Worm (Caenorhabditis elegans): ENCODE measurements around the gene C28H8.7.

The C28H8.7 gene

ce11 chrIII:5853240-5853639 lies 33.6 kb downstream of the C28H8.7 start, which contains the start of gene ddx-23 (continued):
- no peak for TF ChIP-seq mdt-29 (GFP tag; IDR thresholded peaks at IDR 0.05)
- TF ChIP-seq lin-1 (GFP tag; IDR thresholded peaks at IDR 0.05): no peak
- TF ChIP-seq egl-27 (tag; optimal IDR thresholded peaks at IDR 0.05): no peak
- no peak for TF ChIP-seq lir-3 (tag; optimal IDR thresholded peaks at IDR 0.05)
- no peak for TF ChIP-seq nhr-111 (GFP tag; optimal IDR thresholded peaks at IDR 0.05)
- TF ChIP-seq nhr-76 (tag; optimal IDR thresholded peaks at IDR 0.05): no peak
- no peak for TF ChIP-seq duxl-1 (tag; optimal IDR thresholded peaks at IDR 0.05; ENCODE audit: poor library complexity)
- no peak for TF ChIP-seq D1046.2 (GFP tag; IDR thresholded peaks at IDR 0.05)
- TF ChIP-seq ztf-11 (tag; optimal IDR thresholded peaks at IDR 0.05): no peak

- TF ChIP-seq aha-1 (tag) (peak; percentile 7), T20F7.1 (GFP tag; optimal IDR thresholded peaks at IDR 0.05) (no peak), mdt-29 (GFP tag; IDR thresholded peaks at IDR 0.05) (no peak), lsy-2 (tag; optimal IDR thresholded peaks at IDR 0.05) (peak in 1 of 2 experiments; percentile 21), fkh-10 (GFP tag; optimal IDR thresholded peaks at IDR 0.05) (peak; percentile 63), mdl-1 (tag; optimal IDR thresholded peaks at IDR 0.05) (peak in 1 of 2 experiments; percentile 20), hlh-30 (tag; optimal IDR thresholded peaks at IDR 0.05; ENCODE audit: insufficient read depth) (peak; percentile 4), set-16 (GFP tag; IDR thresholded peaks at IDR 0.05) (peak; percentile 10; the same call in 1 of the 2 replicates)
These were observed 40.4 kb downstream of the C28H8.7 start for ce11 chrIII:5846412-5846811.

ce11 chrIII:5845483-5845882 lies 41.3 kb downstream of the C28H8.7 start:
- TF ChIP-seq aly-2 (tag; optimal IDR thresholded peaks at IDR 0.05) (no peak), F10B5.3 (tag; optimal IDR thresholded peaks at IDR 0.05) (no peak), ceh-20 (GFP tag; IDR thresholded peaks at IDR 0.05) (peak; percentile 71; the same call in 1 of the 2 replicates), F26F4.8 (GFP tag; conservative IDR thresholded peaks at IDR 0.05) (no peak), madf-5 (GFP tag; IDR thresholded peaks at IDR 0.05) (no peak), daf-8 (GFP tag; IDR thresholded peaks at IDR 0.05) (no peak), nhr-11 (tag; optimal IDR thresholded peaks at IDR 0.05) (peak; percentile 5), egl-27 (tag; optimal IDR thresholded peaks at IDR 0.05) (no peak), daf-12 (tag; optimal IDR thresholded peaks at IDR 0.05) (no peak), nhr-28 (tag; optimal IDR thresholded peaks at IDR 0.05) (no peak), daf-16 (GFP tag; optimal IDR thresholded peaks at IDR 0.05) (no peak), daf-16 (tag; optimal IDR thresholded peaks at IDR 0.05) (no peak), cey-2 (tag; optimal IDR thresholded peaks at IDR 0.05; ENCODE audit: borderline replicate concordance, insufficient read depth) (no peak), mxl-2 (GFP tag; conservative IDR thresholded peaks at IDR 0.05) (no peak), unc-39 (tag; optimal IDR thresholded peaks at IDR 0.05) (no peak), hlh-30 (tag; optimal IDR thresholded peaks at IDR 0.05; ENCODE audit: insufficient read depth) (peak; percentile 69), lsy-2 (tag; optimal IDR thresholded peaks at IDR 0.05) (peak; percentile 22 to 70), ceh-62 (tag; optimal IDR thresholded peaks at IDR 0.05) (no peak), zip-11 (GFP tag; IDR thresholded peaks at IDR 0.05) (no peak), duxl-1 (tag; optimal IDR thresholded peaks at IDR 0.05; ENCODE audit: poor library complexity) (no peak), F44E2.7 (GFP tag; IDR thresholded peaks at IDR 0.05) (no peak), ztf-11 (tag; optimal IDR thresholded peaks at IDR 0.05) (no peak), mxl-3 (GFP tag; optimal IDR thresholded peaks at IDR 0.05) (peak; percentile 42), hmg-1.1 (GFP tag; IDR thresholded peaks at IDR 0.05) (peak; percentile 76), vab-7 (GFP tag; IDR thresholded peaks at IDR 0.05) (no peak), arid-1 (GFP tag; conservative IDR thresholded peaks at IDR 0.05) (no peak), D1046.2 (GFP tag; IDR thresholded peaks at IDR 0.05) (no peak), lin-38 (GFP tag; IDR thresholded peaks at IDR 0.05) (no peak), nhr-77 (tag; optimal IDR thresholded peaks at IDR 0.05) (no peak), lim-7 (GFP tag; IDR thresholded peaks at IDR 0.05) (no peak), ceh-28 (tag; optimal IDR thresholded peaks at IDR 0.05) (no peak), hif-1 (tag; optimal IDR thresholded peaks at IDR 0.05) (peak in 1 of 2 experiments; percentile 45), fkh-10 (GFP tag; optimal IDR thresholded peaks at IDR 0.05) (peak; percentile 65), F37D6.2 (tag; optimal IDR thresholded peaks at IDR 0.05) (peak; percentile 65), R02D3.7 (tag; optimal IDR thresholded peaks at IDR 0.05) (no peak), saeg-2 (GFP tag; IDR thresholded peaks at IDR 0.05) (no peak), rbr-2 (tag; optimal IDR thresholded peaks at IDR 0.05) (peak; percentile 86), ctbp-1 (GFP tag; IDR thresholded peaks at IDR 0.05) (peak; percentile 74), aha-1 (tag) (peak; percentile 88)

All from whole organism, L4 larva.